Worm (Caenorhabditis elegans) whole organism, L4/young adult: ENCODE measurements around the gene K08D9.4.

Experiments used
- W03F9.2 ChIP-seq: fragments of 150-350 bp; optimal IDR thresholded peaks from 2 replicates; lab custom pipeline; 2014; ENCODE audit warnings: missing biosample characterization, missing genetic modification characterization
- dao-5 ChIP-seq: sonication (generic microtip); optimal IDR thresholded peaks from 2 replicates; lab custom pipeline; 2016; ENCODE audit warnings: missing genotype, missing genetic modification characterization, moderate library complexity, missing compliant biosample characterization
- him-1 ChIP-seq: sonication (generic microtip); optimal IDR thresholded peaks from 2 replicates; lab custom pipeline; 2016; ENCODE audit warnings: missing genotype, missing genetic modification reagents, missing genetic modification characterization, missing compliant biosample characterization

DNA sequence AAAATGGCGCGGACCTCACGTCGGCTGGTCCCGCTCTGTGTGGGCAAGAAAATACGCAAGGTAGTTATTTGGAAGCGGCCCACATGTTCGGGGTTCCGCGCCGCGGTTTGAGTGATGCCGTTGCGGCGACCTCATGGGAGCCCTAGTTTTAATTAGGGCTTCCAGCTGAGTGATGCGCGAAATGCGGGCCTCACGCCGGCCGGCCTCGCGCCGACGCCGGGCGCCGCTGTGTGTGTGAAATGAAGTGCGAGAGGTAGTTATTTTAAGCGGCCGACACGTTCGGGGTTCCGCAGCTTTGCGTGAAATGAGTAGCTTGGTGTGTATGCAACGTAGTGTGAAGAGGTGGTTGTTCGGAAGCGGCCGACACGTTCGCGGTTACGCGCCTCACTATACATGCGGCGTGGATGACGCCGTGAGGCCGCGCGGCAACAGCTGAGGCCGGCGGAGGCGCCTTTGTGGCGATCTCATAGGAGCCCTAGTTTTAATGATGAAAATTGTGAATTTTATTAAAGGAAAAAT is 50.3 kb downstream of the K08D9.4 start:
- TF ChIP-seq dao-5 (no peak), him-1 (no peak), W03F9.2 (tag; lab: Kevin White, UChicago) (no peak)
